Worm (Caenorhabditis elegans) whole organism, midembryonic: Measurements from ENCODE around the gene C50H2.4.

Source experiments
- T22C8.4 ChIP-seq: fragments of 200-800 bp; sonication (Bioruptor generic); IDR thresholded peaks from 2 replicates; pipeline ENCODE4 v1.3.6; 2022; ENCODE audit warnings: missing genetic modification characterization, missing compliant biosample characterization
- cog-1 ChIP-seq: sonication (generic microtip); optimal IDR thresholded peaks from 2 replicates; lab custom pipeline; 2016; ENCODE audit warnings: missing genetic modification characterization, missing compliant biosample characterization
- flt-1 ChIP-seq: fragments of 200-800 bp; sonication (Bioruptor generic); IDR thresholded peaks from 2 replicates; pipeline ENCODE4 v1.3.6; 2022; ENCODE audit warnings: missing genetic modification characterization, missing compliant biosample characterization
- klf-2 ChIP-seq: fragments of 200-800 bp; sonication (Bioruptor generic); conservative IDR thresholded peaks from 2 replicates; pipeline ENCODE4 v1.3.6; 2022; ENCODE audit warnings: missing genetic modification reagents, missing genetic modification characterization, missing compliant biosample characterization
- med-1 ChIP-seq: sonication (generic microtip); optimal IDR thresholded peaks from 2 replicates; lab custom pipeline; 2017; ENCODE audit warnings: missing genetic modification characterization, mild to moderate bottlenecking, missing compliant biosample characterization, antibody characterized with exemption, missing genetic modification reagents; ENCODE audit not compliant: insufficient read depth
- ref-1 ChIP-seq: fragments of 200-800 bp; sonication (Bioruptor generic); conservative IDR thresholded peaks from 2 replicates; pipeline ENCODE4 v1.3.6; 2022; ENCODE audit warnings: missing genetic modification reagents, missing genetic modification characterization, missing compliant biosample characterization
- tab-1 ChIP-seq: fragments of 200-800 bp; sonication (Bioruptor generic); IDR thresholded peaks from 2 replicates; pipeline ENCODE4 v1.3.6; 2022; ENCODE audit warnings: missing genetic modification characterization, missing compliant biosample characterization
- ztf-23 ChIP-seq: fragments of 200-800 bp; sonication (Bioruptor generic); IDR thresholded peaks from 2 replicates; pipeline ENCODE4 v1.3.6; 2022; ENCODE audit warnings: missing genetic modification reagents, missing genetic modification characterization, missing compliant biosample characterization
- ztf-29 ChIP-seq: fragments of 200-800 bp; sonication (Bioruptor generic); IDR thresholded peaks from 2 replicates; pipeline ENCODE4 v1.3.6; 2022; ENCODE audit warnings: missing genetic modification reagents, missing genetic modification characterization, missing compliant biosample characterization

The C50H2.4 gene

DNA sequence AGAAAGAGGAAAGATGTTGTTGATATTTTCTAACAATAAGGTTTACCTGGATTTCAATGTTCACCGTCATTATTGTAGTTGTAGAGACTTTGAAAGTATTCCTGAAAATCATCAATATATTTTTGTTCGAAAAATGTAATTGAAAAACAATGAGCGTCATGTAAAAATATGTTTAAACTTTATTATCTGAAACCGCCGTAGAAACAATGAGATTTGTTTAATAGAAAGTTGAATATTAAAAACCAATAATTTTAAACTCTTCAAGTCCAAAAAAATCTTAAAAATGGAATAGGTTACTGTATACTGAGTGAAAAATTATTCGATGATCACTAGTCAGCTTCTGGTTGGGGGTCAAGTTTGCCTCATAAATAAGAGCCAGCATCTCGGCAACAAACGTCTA, 41.5 kb downstream of the C50H2.4 start, which contains the start of gene anmt-3:
anmt-3 (minus strand) TSS at position 101 of the 400 bp plus-strand sequence.
- TF ChIP-seq ref-1 (GFP tag; lab: Robert Waterston, UW) (no peak), klf-2 (GFP tag; lab: Robert Waterston, UW) (no peak), cog-1 (tag; lab: Kevin White, UChicago) (no peak), ztf-23 (GFP tag; lab: Robert Waterston, UW) (no peak), med-1 (GFP tag; lab: Kevin White, UChicago) (no peak), flt-1 (no peak), tab-1 (no peak), ztf-29 (GFP tag; lab: Robert Waterston, UW) (no peak), T22C8.4 (GFP tag; lab: Robert Waterston, UW) (no peak)

DNA sequence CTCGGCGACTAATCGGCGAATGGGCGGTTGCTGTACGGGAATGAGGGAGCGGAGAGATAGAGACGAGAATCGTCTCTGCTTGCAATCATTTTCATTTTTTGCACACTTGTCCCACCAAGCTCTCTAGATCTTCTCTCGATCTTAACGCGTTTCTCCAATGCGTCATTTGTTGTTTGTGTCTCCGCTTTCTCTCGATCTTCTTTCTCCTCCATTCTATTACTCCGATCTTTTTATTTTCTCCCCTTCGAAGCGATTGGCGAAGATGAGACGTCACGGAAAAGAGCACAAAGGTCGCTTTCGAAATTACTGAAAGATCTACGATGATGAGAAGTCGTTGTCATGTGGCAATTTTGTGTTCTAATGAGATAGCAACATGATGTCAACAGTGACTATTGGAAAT, 41.9 kb downstream of the C50H2.4 start:
- TF ChIP-seq cog-1 (tag; lab: Kevin White, UChicago) (no peak), ztf-23 (GFP tag; lab: Robert Waterston, UW) (no peak), ref-1 (GFP tag; lab: Robert Waterston, UW) (no peak), T22C8.4 (GFP tag; lab: Robert Waterston, UW) (no peak), flt-1 (no peak), tab-1 (no peak), med-1 (GFP tag; lab: Kevin White, UChicago) (no peak), ztf-29 (GFP tag; lab: Robert Waterston, UW) (no peak), klf-2 (GFP tag; lab: Robert Waterston, UW) (no peak)

DNA sequence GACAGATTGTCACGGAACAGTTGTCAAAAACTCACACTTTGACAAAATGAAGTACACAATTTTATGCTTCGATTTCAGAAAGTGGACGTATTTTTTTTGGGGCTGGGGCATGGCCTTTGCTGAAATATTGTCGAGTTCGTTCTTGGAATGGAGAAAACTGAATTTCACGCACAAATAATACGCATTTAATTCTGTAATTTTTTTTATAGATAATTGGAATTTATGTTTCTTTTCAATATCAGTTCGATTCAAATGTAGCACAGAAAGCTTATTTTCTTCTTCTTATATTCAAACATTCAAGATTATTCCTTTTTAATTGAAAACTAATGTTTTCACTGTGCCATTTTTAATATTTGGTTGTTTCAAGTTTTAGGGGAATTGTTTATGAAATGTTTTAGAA, 43.6 kb downstream of the C50H2.4 start, which contains the start of gene T07C12.10:
T07C12.10 (minus strand) TSS at position 101 of the 400 bp plus-strand sequence.
- TF ChIP-seq flt-1 (no peak), tab-1 (no peak), med-1 (GFP tag; lab: Kevin White, UChicago) (no peak), cog-1 (tag; lab: Kevin White, UChicago) (no peak), ref-1 (GFP tag; lab: Robert Waterston, UW) (no peak), T22C8.4 (GFP tag; lab: Robert Waterston, UW) (no peak), klf-2 (GFP tag; lab: Robert Waterston, UW) (no peak), ztf-23 (GFP tag; lab: Robert Waterston, UW) (no peak), ztf-29 (GFP tag; lab: Robert Waterston, UW) (no peak)

DNA sequence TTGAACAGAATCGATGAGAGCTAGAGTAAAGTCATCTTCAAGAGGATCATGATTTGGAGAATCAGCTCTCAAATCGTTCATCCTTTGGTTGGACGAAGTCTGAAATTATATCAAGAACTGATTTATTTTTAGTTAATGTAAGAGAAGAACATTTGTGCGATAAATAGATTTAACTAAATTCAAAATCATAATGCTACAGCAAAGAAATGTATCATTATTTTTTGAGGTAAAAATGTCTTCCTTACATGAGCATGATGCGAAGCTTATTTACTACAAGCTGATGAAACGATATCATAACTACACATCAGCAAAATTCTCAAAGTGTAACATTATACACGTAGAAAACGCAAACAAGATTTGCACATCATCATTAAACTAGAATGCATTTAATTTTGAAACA, 45.6 kb downstream of the C50H2.4 start, which contains the start of gene madf-4:
madf-4 (minus strand) TSS at position 101 of the 400 bp plus-strand sequence.
- TF ChIP-seq cog-1 (tag; lab: Kevin White, UChicago) (no peak), ztf-29 (GFP tag; lab: Robert Waterston, UW) (no peak)

DNA sequence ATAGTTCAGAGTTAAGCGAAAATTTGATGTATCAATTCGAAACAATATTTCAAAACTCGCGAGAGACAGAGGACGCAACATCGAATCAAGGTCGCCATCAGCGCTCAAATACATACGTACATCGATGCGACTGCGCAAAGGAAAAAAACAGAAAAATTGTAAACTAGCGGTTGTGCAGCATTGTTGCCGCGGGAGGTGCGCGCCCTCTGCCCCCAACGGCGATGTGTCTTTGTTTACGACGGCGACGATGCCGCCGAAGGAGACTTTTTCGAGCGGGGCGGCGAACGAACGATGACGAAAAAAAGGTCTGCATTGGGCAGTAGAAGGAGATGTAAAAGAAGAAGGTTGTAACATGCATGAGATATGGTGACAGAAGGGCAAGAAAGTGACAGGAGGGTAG, 46.2 kb downstream of the C50H2.4 start:
- TF ChIP-seq flt-1 (0 out of 2 replicates have a peak, but pooled peaks have one; percentile 9), ztf-23 (GFP tag; lab: Robert Waterston, UW) (no peak), T22C8.4 (GFP tag; lab: Robert Waterston, UW) (no peak), med-1 (GFP tag; lab: Kevin White, UChicago) (no peak), ref-1 (GFP tag; lab: Robert Waterston, UW) (no peak), ztf-29 (GFP tag; lab: Robert Waterston, UW) (no peak)

DNA sequence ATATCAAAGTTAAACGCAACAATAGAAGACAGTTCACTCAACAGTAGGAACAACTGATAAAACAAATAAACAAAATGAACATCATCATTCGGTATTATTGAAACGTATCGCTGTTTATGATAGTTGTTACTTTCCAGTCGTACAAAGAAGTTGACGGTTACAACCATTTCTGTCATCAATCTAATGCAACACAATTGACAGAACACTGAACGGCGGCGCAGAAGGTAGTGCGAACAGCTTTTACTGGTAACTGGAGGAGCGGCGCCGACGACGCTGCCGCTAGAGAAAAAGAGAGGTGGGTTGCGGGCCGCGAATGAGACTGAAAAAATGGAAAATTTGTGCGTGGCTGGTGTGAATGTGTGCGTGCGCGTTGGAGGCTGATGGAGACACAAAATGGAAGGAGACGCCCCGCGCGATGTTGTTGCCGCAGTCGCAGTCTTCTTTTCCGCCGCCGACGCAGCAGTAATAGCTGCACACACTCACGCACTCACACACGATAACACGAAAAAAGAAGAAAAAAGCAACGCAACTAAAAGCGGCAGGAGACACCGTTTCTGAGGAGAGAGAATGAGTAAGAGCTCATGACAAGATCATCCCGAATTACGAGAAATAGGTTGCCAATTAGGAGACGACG, 47.5 kb downstream of the C50H2.4 start:
- no peak for TF ChIP-seq flt-1
- TF ChIP-seq ztf-29 (GFP tag; lab: Robert Waterston, UW): no peak
- no peak for TF ChIP-seq ztf-23 (GFP tag; lab: Robert Waterston, UW)
- no peak for TF ChIP-seq cog-1 (tag; lab: Kevin White, UChicago)

DNA sequence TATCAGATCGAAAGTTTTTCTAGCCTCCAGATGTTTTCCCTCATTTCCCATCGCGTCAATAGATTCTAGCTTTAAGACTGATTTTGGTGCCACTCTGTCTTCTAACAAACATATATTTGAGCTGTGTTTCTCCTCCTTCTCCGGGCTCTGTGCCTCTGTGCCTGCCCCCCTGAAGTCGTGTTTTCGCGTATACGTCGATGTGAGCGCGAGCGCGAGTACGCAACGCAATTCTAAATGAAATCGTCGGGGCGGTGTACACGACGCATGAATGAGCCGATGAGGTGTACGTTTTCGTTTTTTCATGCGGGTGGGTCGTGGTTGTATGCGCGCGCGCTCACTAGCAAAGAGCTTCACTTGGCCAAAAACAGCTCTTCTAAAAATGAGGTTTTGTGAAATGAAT, 49.1 kb downstream of the C50H2.4 start:
- TF ChIP-seq cog-1 (tag; lab: Kevin White, UChicago): no peak
- TF ChIP-seq ref-1 (GFP tag; lab: Robert Waterston, UW): no peak
